Fruit fly (Drosophila melanogaster) whole organism, wandering third instar larva: Measurements from ENCODE around the gene Neurochondrin.

Source experiments
- Abd-B ChIP-seq: fragments of >200 bp; optimal IDR thresholded peaks from 2 replicates; lab custom pipeline; 2017; ENCODE audit warnings: missing biosample characterization, missing genetic modification characterization
- CG32264 ChIP-seq: fragments of 200-800 bp; sonication (Bioruptor generic); optimal IDR thresholded peaks from 2 replicates; lab custom pipeline; 2016; ENCODE audit warnings: missing biosample characterization, missing genetic modification characterization
- CG9705 ChIP-seq: fragments of 200-800 bp; sonication (Bioruptor generic); optimal IDR thresholded peaks from 2 replicates; lab custom pipeline; 2018; ENCODE audit warnings: missing biosample characterization, mild to moderate bottlenecking, missing genetic modification characterization
- CrebA ChIP-seq: fragments of 200-800 bp; sonication (Bioruptor generic); optimal IDR thresholded peaks from 2 replicates; lab custom pipeline; 2016; ENCODE audit warnings: missing biosample characterization, mild to moderate bottlenecking, missing genetic modification characterization, borderline replicate concordance
- Dfd ChIP-seq: fragments of >200 bp; optimal IDR thresholded peaks from 2 replicates; lab custom pipeline; 2017; ENCODE audit warnings: missing biosample characterization, missing genetic modification characterization
- Dif ChIP-seq: fragments of 200-275, 200-300 bp; sonication (Bioruptor generic); optimal IDR thresholded peaks from 2 replicates; lab custom pipeline; 2018; ENCODE audit warnings: missing biosample characterization, missing genetic modification characterization; ENCODE audit not compliant: partially characterized antibody
- GATAd ChIP-seq: sonication (Bioruptor generic); optimal IDR thresholded peaks from 2 replicates; lab custom pipeline; 2016; ENCODE audit warnings: missing biosample characterization, missing genetic modification characterization
- HLH106 ChIP-seq: fragments of 200-800 bp; optimal IDR thresholded peaks from 3 replicates; lab custom pipeline; 2019; ENCODE audit warnings: missing biosample characterization, mild to moderate bottlenecking, missing genetic modification characterization, moderate library complexity
- Hnf4 ChIP-seq: fragments of 200-800 bp; sonication (Bioruptor generic); optimal IDR thresholded peaks from 2 replicates; lab custom pipeline; 2016; ENCODE audit warnings: missing biosample characterization, mild to moderate bottlenecking, missing genetic modification characterization
- Hr78 ChIP-seq: fragments of >200 bp; optimal IDR thresholded peaks from 2 replicates; lab custom pipeline; 2017; ENCODE audit warnings: missing biosample characterization, missing genetic modification characterization
- Hr83 ChIP-seq: fragments of 200-300 bp; sonication (Bioruptor generic); optimal IDR thresholded peaks from 2 replicates; lab custom pipeline; 2016; ENCODE audit warnings: missing biosample characterization, mild to moderate bottlenecking, missing genetic modification characterization, moderate library complexity; ENCODE audit not compliant: poor library complexity, severe bottlenecking
- Mio ChIP-seq: sonication (Bioruptor generic); optimal IDR thresholded peaks from 2 replicates; lab custom pipeline; 2016; ENCODE audit warnings: missing biosample characterization, missing genetic modification characterization
- N ChIP-seq: fragments of >200 bp; optimal IDR thresholded peaks from 2 replicates; lab custom pipeline; 2018; ENCODE audit warnings: missing biosample characterization, missing external identifiers, missing genetic modification characterization
- Rel ChIP-seq, 2 experiments: fragments of 200-800 bp; sonication (Bioruptor generic) in 1 of 2; optimal IDR thresholded peaks; 2 replicates in 1 of 2; 3 replicates in 1 of 2; lab custom pipeline; 2016 to 2019; ENCODE audit warnings: mild to moderate bottlenecking in 2 of 2, missing biosample characterization in 2 of 2, missing genetic modification characterization in 2 of 2, moderate library complexity in 1 of 2
- Sp1 ChIP-seq: fragments of 200-800 bp; sonication (Bioruptor generic); optimal IDR thresholded peaks from 3 replicates; lab custom pipeline; 2019; ENCODE audit warnings: missing biosample characterization, mild to moderate bottlenecking, missing genetic modification characterization, moderate library complexity
- Vsx2 ChIP-seq: fragments of 200-300, 225-300 bp; sonication (Bioruptor generic); optimal IDR thresholded peaks from 2 replicates; lab custom pipeline; 2018; ENCODE audit warnings: missing biosample characterization, missing genetic modification characterization; ENCODE audit not compliant: partially characterized antibody
- br ChIP-seq: fragments of 200-800 bp; sonication (Bioruptor generic); optimal IDR thresholded peaks from 2 replicates; lab custom pipeline; 2016; ENCODE audit warnings: missing biosample characterization, missing genetic modification characterization
- brk ChIP-seq: fragments of 200-800 bp; sonication (Bioruptor generic); optimal IDR thresholded peaks from 2 replicates; lab custom pipeline; 2016; ENCODE audit warnings: missing biosample characterization, mild to moderate bottlenecking, missing genetic modification characterization
- dl ChIP-seq, 2 experiments: fragments of 175-275, 200-275 bp in 1 of 2; fragments of 200-275 bp in 1 of 2; sonication (Bioruptor generic); optimal IDR thresholded peaks; lab custom pipeline; 2018; ENCODE audit warnings: mild to moderate bottlenecking in 2 of 2, missing biosample characterization in 2 of 2, missing genetic modification characterization in 2 of 2, moderate library complexity in 2 of 2; ENCODE audit not compliant: partially characterized antibody in 2 of 2, insufficient read depth in 1 of 2
- dmrt93B ChIP-seq: fragments of 200-800 bp; sonication (Bioruptor generic); optimal IDR thresholded peaks from 2 replicates; lab custom pipeline; 2018; ENCODE audit warnings: missing biosample characterization, mild to moderate bottlenecking, missing genetic modification characterization
- dsf ChIP-seq: sonication (Bioruptor generic); optimal IDR thresholded peaks from 2 replicates; lab custom pipeline; 2016; ENCODE audit warnings: missing biosample characterization, missing genetic modification characterization, borderline replicate concordance
- ey ChIP-seq: fragments of 200-800 bp; sonication (Bioruptor generic); optimal IDR thresholded peaks from 2 replicates; lab custom pipeline; 2016; ENCODE audit warnings: missing biosample characterization, missing genetic modification characterization
- foxo ChIP-seq, 2 experiments: fragments of 200-800 bp; sonication (Bioruptor generic); optimal IDR thresholded peaks; 2 replicates in 1 of 2; 3 replicates in 1 of 2; lab custom pipeline; 2016 to 2017; ENCODE audit warnings: missing biosample characterization in 2 of 2, missing genetic modification characterization in 2 of 2
- fru ChIP-seq: fragments of 200-800 bp; sonication (Bioruptor generic); optimal IDR thresholded peaks from 3 replicates; lab custom pipeline; 2016; ENCODE audit warnings: missing biosample characterization, mild to moderate bottlenecking, missing genetic modification characterization
- jim ChIP-seq: fragments of 175-275, 200-325 bp; sonication (Bioruptor generic); optimal IDR thresholded peaks from 2 replicates; lab custom pipeline; 2016; ENCODE audit warnings: missing biosample characterization, mild to moderate bottlenecking, missing genetic modification characterization
- lola ChIP-seq: fragments of >200 bp; optimal IDR thresholded peaks from 2 replicates; lab custom pipeline; 2017; ENCODE audit warnings: missing biosample characterization, missing genetic modification characterization
- pan ChIP-seq: fragments of >200 bp; optimal IDR thresholded peaks from 2 replicates; lab custom pipeline; 2017
- psq ChIP-seq: fragments of 200-800 bp; sonication (Bioruptor generic); optimal IDR thresholded peaks from 3 replicates; lab custom pipeline; 2017; ENCODE audit warnings: missing biosample characterization, mild to moderate bottlenecking, missing genetic modification characterization, moderate library complexity
- rgr ChIP-seq: fragments of 200-800 bp; sonication (Bioruptor generic); optimal IDR thresholded peaks from 3 replicates; lab custom pipeline; 2016; ENCODE audit warnings: missing biosample characterization, mild to moderate bottlenecking, missing genetic modification characterization
- sage ChIP-seq: fragments of 200-800 bp; sonication (Bioruptor generic); optimal IDR thresholded peaks from 2 replicates; lab custom pipeline; 2016; ENCODE audit warnings: missing biosample characterization, mild to moderate bottlenecking, missing genetic modification characterization
- sv ChIP-seq: fragments of 200-800 bp; sonication (Bioruptor generic); optimal IDR thresholded peaks from 3 replicates; lab custom pipeline; 2016; ENCODE audit warnings: missing biosample characterization, missing genetic modification characterization
- tai ChIP-seq: sonication (Bioruptor generic); optimal IDR thresholded peaks from 2 replicates; lab custom pipeline; 2016; ENCODE audit warnings: missing biosample characterization, missing genetic modification characterization
- usp ChIP-seq: fragments of >200 bp; optimal IDR thresholded peaks from 2 replicates; lab custom pipeline; 2017; ENCODE audit warnings: missing biosample characterization, missing genetic modification characterization
- woc ChIP-seq: sonication (Bioruptor generic); optimal IDR thresholded peaks from 2 replicates; lab custom pipeline; 2016; ENCODE audit warnings: missing biosample characterization, mild to moderate bottlenecking, missing genetic modification characterization

Neurochondrin gene

dm6 chr3R:6468351-6468685 lies at the start of gene Neurochondrin:
TSS of gene Neurochondrin (plus strand) at chr3R:6468437.
- TF ChIP-seq HLH106 (tag; lab: Kevin White, UChicago) (no peak), sv (GFP tag; lab: Kevin White, UChicago) (no peak), lola (GFP tag; lab: Kevin White, UChicago) (no peak), woc (GFP tag; lab: Kevin White, UChicago) (no peak), Sp1 (GFP tag; lab: Kevin White, UChicago) (no peak), Hnf4 (GFP tag; lab: Kevin White, UChicago) (no peak), brk (no peak), Hr83 (no peak), GATAd (GFP tag; lab: Kevin White, UChicago) (no peak), fru (GFP tag; lab: Kevin White, UChicago) (no peak), rgr (GFP tag; lab: Kevin White, UChicago) (no peak), tai (GFP tag; lab: Kevin White, UChicago) (no peak), Dif (GFP tag; lab: Kevin White, UChicago) (no peak), foxo (GFP tag; optimal IDR thresholded peaks at IDR 0.05; lab: Kevin White, UChicago) (no peak)
- TF ChIP-seq, all 38 proteins: peak for 0

dm6 chr3R:6419103-6419502 lies 49.1 kb upstream of the Neurochondrin start:
- TF ChIP-seq GATAd (GFP tag; lab: Kevin White, UChicago) (no peak), CG32264 (GFP tag; lab: Kevin White, UChicago) (no peak), jim (GFP tag; lab: Kevin White, UChicago) (no peak), br (GFP tag; lab: Kevin White, UChicago) (no peak)

- TF ChIP-seq psq (GFP tag; lab: Kevin White, UChicago) = peak; percentile 31
- no peak for TF ChIP-seq CG32264 (GFP tag; lab: Kevin White, UChicago)
- TF ChIP-seq Dfd (GFP tag; lab: Kevin White, UChicago) = no peak
- TF ChIP-seq pan (lab: Kevin White, UChicago) = no peak
- no peak for TF ChIP-seq lola (GFP tag; lab: Kevin White, UChicago)
- TF ChIP-seq br (GFP tag; lab: Kevin White, UChicago) = no peak
- no peak for TF ChIP-seq Sp1 (GFP tag; lab: Kevin White, UChicago)
- TF ChIP-seq Abd-B (GFP tag; lab: Kevin White, UChicago) = no peak
- TF ChIP-seq Mio (GFP tag; lab: Kevin White, UChicago) = no peak
- TF ChIP-seq dl (GFP tag; optimal IDR thresholded peaks at IDR 0.05; lab: Kevin White, UChicago; ENCODE audit: insufficient read depth in 1 of 2, partially characterized antibody in 2 of 2) = peak in 1 of 2 experiments; percentile 11
- TF ChIP-seq dsf (GFP tag; lab: Kevin White, UChicago) = no peak
- peak; percentile 14 for TF ChIP-seq Hr83
- TF ChIP-seq dmrt93B = no peak
These were observed 48.3 kb upstream of the Neurochondrin start for dm6 chr3R:6419942-6420341.

DNA sequence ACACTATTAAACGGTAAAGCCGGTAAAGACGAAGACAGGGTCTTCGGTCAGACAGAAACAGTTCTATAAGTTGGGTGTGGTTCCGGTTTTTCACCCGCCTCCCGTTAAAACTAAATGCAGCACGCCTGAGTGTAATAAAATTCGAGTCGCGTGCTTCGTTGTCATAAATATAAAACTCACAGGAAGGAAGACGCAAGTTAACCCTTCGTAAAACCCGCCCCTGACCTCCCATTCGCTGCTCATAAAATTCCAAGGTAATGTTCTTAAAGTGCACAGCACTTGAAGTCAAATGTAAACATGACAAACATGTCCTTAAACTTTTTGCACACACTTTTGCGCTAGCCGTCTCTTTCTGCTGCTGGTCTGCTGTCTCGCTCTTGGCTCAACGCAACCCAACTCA lies 47.0 kb upstream of the Neurochondrin start:
- TF ChIP-seq N = no peak
- no peak for TF ChIP-seq sv (GFP tag; lab: Kevin White, UChicago)
- TF ChIP-seq Rel (GFP tag; optimal IDR thresholded peaks at IDR 0.05; lab: Kevin White, UChicago) = no peak
- no peak for TF ChIP-seq Rel (tag; optimal IDR thresholded peaks at IDR 0.05; lab: Kevin White, UChicago)
- TF ChIP-seq brk = no peak
- TF ChIP-seq CrebA (GFP tag; lab: Kevin White, UChicago) = no peak
- TF ChIP-seq woc (GFP tag; lab: Kevin White, UChicago) = no peak
- TF ChIP-seq dsf (GFP tag; lab: Kevin White, UChicago) = no peak
- TF ChIP-seq Hr78 = no peak
- TF ChIP-seq GATAd (GFP tag; lab: Kevin White, UChicago) = no peak
- TF ChIP-seq usp (GFP tag; lab: Kevin White, UChicago) = no peak
- no peak for TF ChIP-seq Abd-B (GFP tag; lab: Kevin White, UChicago)
- no peak for TF ChIP-seq HLH106 (tag; lab: Kevin White, UChicago)
- TF ChIP-seq br (GFP tag; lab: Kevin White, UChicago) = no peak
- no peak for TF ChIP-seq CG9705 (GFP tag; lab: Kevin White, UChicago)
- no peak for TF ChIP-seq pan (lab: Kevin White, UChicago)
- TF ChIP-seq psq (GFP tag; lab: Kevin White, UChicago) = no peak
- TF ChIP-seq Vsx2 (GFP tag; lab: Kevin White, UChicago) = no peak
- TF ChIP-seq sage (GFP tag; lab: Kevin White, UChicago) = no peak
- TF ChIP-seq CG32264 (GFP tag; lab: Kevin White, UChicago) = no peak
- TF ChIP-seq ey (GFP tag; lab: Kevin White, UChicago) = no peak
- TF ChIP-seq, all 38 proteins: peak for 0
